Worm (Caenorhabditis elegans) whole organism, young adult: ENCODE data around the gene Y22D7AL.11.

Experiments used
- B0035.1 ChIP-seq: sonication (generic microtip); optimal IDR thresholded peaks from 2 replicates; lab custom pipeline; 2016; ENCODE audit warnings: missing genetic modification characterization, mild to moderate bottlenecking, missing compliant biosample characterization, missing genotype, missing genetic modification reagents
- B0261.1 ChIP-seq: sonication (generic microtip); optimal IDR thresholded peaks from 2 replicates; lab custom pipeline; 2016; ENCODE audit warnings: mild to moderate bottlenecking, missing genetic modification characterization, moderate library complexity, missing compliant biosample characterization
- B0336.3 ChIP-seq: fragments of 200-800 bp; sonication (Bioruptor generic); IDR thresholded peaks from 2 replicates; pipeline ENCODE4 v1.3.6; 2022; ENCODE audit warnings: missing genetic modification characterization, missing compliant biosample characterization
- C06A6.2 ChIP-seq: fragments of 200-800 bp; sonication (Bioruptor generic); conservative IDR thresholded peaks from 2 replicates; pipeline ENCODE4 v1.3.6; 2022; ENCODE audit warnings: missing genetic modification characterization, missing compliant biosample characterization
- D2030.7 ChIP-seq: fragments of 200-800 bp; sonication (Bioruptor generic); IDR thresholded peaks from 2 replicates; pipeline ENCODE4 v1.3.6; 2022; ENCODE audit warnings: missing genetic modification reagents, missing genetic modification characterization, missing compliant biosample characterization
- F22D6.2 ChIP-seq: sonication (generic microtip); optimal IDR thresholded peaks from 2 replicates; lab custom pipeline; 2016; ENCODE audit warnings: mild to moderate bottlenecking, missing genetic modification characterization, missing compliant biosample characterization
- F57A8.1 ChIP-seq: fragments of 200-800 bp; sonication (Bioruptor generic); optimal IDR thresholded peaks from 2 replicates; lab custom pipeline; 2018; ENCODE audit warnings: mild to moderate bottlenecking, missing genetic modification characterization, moderate library complexity, missing compliant biosample characterization
- F57C9.4 ChIP-seq: sonication (generic microtip); optimal IDR thresholded peaks from 2 replicates; lab custom pipeline; 2017; ENCODE audit warnings: mild to moderate bottlenecking, missing genetic modification characterization, missing compliant biosample characterization
- K12H6.12 ChIP-seq: fragments of 200-800 bp; sonication (Bioruptor generic); optimal IDR thresholded peaks from 2 replicates; lab custom pipeline; 2018; ENCODE audit warnings: mild to moderate bottlenecking, missing genetic modification characterization, missing compliant biosample characterization
- T07F8.4 ChIP-seq: sonication (generic microtip); optimal IDR thresholded peaks from 2 replicates; lab custom pipeline; 2016; ENCODE audit warnings: mild to moderate bottlenecking, missing genetic modification characterization, moderate library complexity, missing compliant biosample characterization
- T26A5.8 ChIP-seq: sonication (generic microtip); optimal IDR thresholded peaks from 2 replicates; lab custom pipeline; 2016; ENCODE audit warnings: missing genetic modification characterization, missing compliant biosample characterization
- Y53G8AR.9 ChIP-seq: fragments of 200-800 bp; sonication (Bioruptor generic); conservative IDR thresholded peaks from 2 replicates; pipeline ENCODE4 v1.3.6; 2022; ENCODE audit warnings: missing genetic modification reagents, missing genetic modification characterization, missing compliant biosample characterization
- akir-1 ChIP-seq: fragments of 200-800 bp; sonication (Bioruptor generic); optimal IDR thresholded peaks from 2 replicates; lab custom pipeline; 2018; ENCODE audit warnings: mild to moderate bottlenecking, missing genetic modification characterization, moderate library complexity, missing compliant biosample characterization
- aptf-2 ChIP-seq: fragments of 200-800 bp; sonication (Bioruptor generic); conservative IDR thresholded peaks from 2 replicates; pipeline ENCODE4 v1.3.6; 2022; ENCODE audit warnings: missing genetic modification reagents, missing genetic modification characterization, missing compliant biosample characterization
- atf-7 ChIP-seq: sonication (generic microtip); optimal IDR thresholded peaks from 2 replicates; lab custom pipeline; 2017; ENCODE audit warnings: mild to moderate bottlenecking, missing genetic modification characterization, missing compliant biosample characterization
- athp-1 ChIP-seq: sonication (generic microtip); optimal IDR thresholded peaks from 2 replicates; lab custom pipeline; 2017; ENCODE audit warnings: mild to moderate bottlenecking, missing genetic modification characterization, missing compliant biosample characterization
- bed-2 ChIP-seq: fragments of 200-800 bp; sonication (Bioruptor generic); IDR thresholded peaks from 2 replicates; pipeline ENCODE4 v1.3.6; 2022; ENCODE audit warnings: missing genetic modification reagents, missing genetic modification characterization, missing compliant biosample characterization
- cebp-1 ChIP-seq, 2 experiments: fragments of 200-800 bp in 1 of 2; sonication (Bioruptor generic) in 1 of 2; sonication (generic microtip) in 1 of 2; IDR thresholded peaks in 1 of 2; optimal IDR thresholded peaks in 1 of 2; 2 replicates each; pipeline versions ENCODE4 v1.3.6 to Lab custom; 2017 to 2022; ENCODE audit warnings: missing compliant biosample characterization in 2 of 2, missing genetic modification characterization in 2 of 2, mild to moderate bottlenecking in 1 of 2, missing genetic modification reagents in 1 of 2, moderate library complexity in 1 of 2
- ceh-40 ChIP-seq: fragments of 200-800 bp; sonication (Bioruptor generic); IDR thresholded peaks from 2 replicates; pipeline ENCODE4 v1.3.6; 2022; ENCODE audit warnings: missing genetic modification characterization, missing compliant biosample characterization
- ceh-58 ChIP-seq: fragments of 200-800 bp; sonication (Bioruptor generic); IDR thresholded peaks from 2 replicates; pipeline ENCODE4 v1.3.6; 2022; ENCODE audit warnings: missing genetic modification characterization, missing compliant biosample characterization
- ceh-91 ChIP-seq: fragments of 200-800 bp; sonication (Bioruptor generic); IDR thresholded peaks from 2 replicates; pipeline ENCODE4 v1.3.6; 2022; ENCODE audit warnings: missing genetic modification reagents, missing genetic modification characterization, missing compliant biosample characterization
- die-1 ChIP-seq: sonication (generic microtip); optimal IDR thresholded peaks from 2 replicates; lab custom pipeline; 2016; ENCODE audit warnings: missing genotype, mild to moderate bottlenecking, missing genetic modification characterization, missing compliant biosample characterization
- dox-1 ChIP-seq: fragments of 200-800 bp; sonication (Bioruptor generic); IDR thresholded peaks from 2 replicates; pipeline ENCODE4 v1.3.6; 2022; ENCODE audit warnings: missing genetic modification reagents, missing genetic modification characterization, missing compliant biosample characterization
- dpl-1 ChIP-seq: fragments of 150-350 bp; optimal IDR thresholded peaks from 2 replicates; lab custom pipeline; 2014; ENCODE audit warnings: missing biosample characterization, missing genetic modification reagents, missing genetic modification characterization
- egl-18 ChIP-seq: fragments of 200-800 bp; sonication (Bioruptor generic); IDR thresholded peaks from 2 replicates; pipeline ENCODE4 v1.3.6; 2022; ENCODE audit warnings: missing genetic modification reagents, missing genetic modification characterization, missing compliant biosample characterization
- hmg-1.2 ChIP-seq: fragments of 200-800 bp; sonication (Bioruptor generic); IDR thresholded peaks from 2 replicates; pipeline ENCODE4 v1.3.6; 2022; ENCODE audit warnings: missing genetic modification reagents, missing genetic modification characterization, missing compliant biosample characterization
- hmg-20 ChIP-seq: fragments of 200-800 bp; sonication (Bioruptor generic); IDR thresholded peaks from 2 replicates; pipeline ENCODE4 v1.3.6; 2022; ENCODE audit warnings: missing genetic modification reagents, missing genetic modification characterization, missing compliant biosample characterization
- hsf-1 ChIP-seq: fragments of 200-800 bp; sonication (Bioruptor generic); IDR thresholded peaks from 2 replicates; pipeline ENCODE4 v1.3.6; 2022; ENCODE audit warnings: missing genetic modification reagents, missing genetic modification characterization, missing compliant biosample characterization
- lag-1 ChIP-seq: fragments of 200-800 bp; sonication (Bioruptor generic); IDR thresholded peaks from 2 replicates; pipeline ENCODE4 v1.3.6; 2022; ENCODE audit warnings: missing genetic modification reagents, missing genetic modification characterization, missing compliant biosample characterization
- let-526 ChIP-seq: fragments of 200-800 bp; sonication (Bioruptor generic); IDR thresholded peaks from 2 replicates; pipeline ENCODE4 v1.3.6; 2022; ENCODE audit warnings: missing genetic modification reagents, missing genetic modification characterization, missing compliant biosample characterization
- let-607 ChIP-seq, 2 experiments: fragments of 200-800 bp in 1 of 2; sonication (Bioruptor generic) in 1 of 2; sonication (generic microtip) in 1 of 2; optimal IDR thresholded peaks; 2 replicates each; lab custom pipeline; 2016 to 2018; ENCODE audit warnings: mild to moderate bottlenecking in 2 of 2, missing compliant biosample characterization in 2 of 2, missing genetic modification characterization in 2 of 2, moderate library complexity in 2 of 2, missing genotype in 1 of 2
- lin-35 ChIP-seq, 3 experiments: fragments of 150-350 bp in 2 of 3; sonication (generic microtip) in 1 of 3; optimal IDR thresholded peaks; 2 replicates each; lab custom pipeline; 2014 to 2018; ENCODE audit warnings: missing biosample characterization in 3 of 3, missing genetic modification characterization in 3 of 3, missing genetic modification reagents in 3 of 3
- lin-40 ChIP-seq: sonication (generic microtip); optimal IDR thresholded peaks from 2 replicates; lab custom pipeline; 2016; ENCODE audit warnings: missing genetic modification characterization, mild to moderate bottlenecking, missing compliant biosample characterization, missing genotype, missing genetic modification reagents
- lsl-1 ChIP-seq: fragments of 200-800 bp; sonication (Bioruptor generic); optimal IDR thresholded peaks from 2 replicates; lab custom pipeline; 2018; ENCODE audit warnings: mild to moderate bottlenecking, missing genetic modification characterization, moderate library complexity, missing compliant biosample characterization
- madf-8 ChIP-seq: fragments of 200-800 bp; sonication (Bioruptor generic); conservative IDR thresholded peaks from 2 replicates; pipeline ENCODE4 v1.3.6; 2022; ENCODE audit warnings: missing genetic modification reagents, missing genetic modification characterization, missing compliant biosample characterization
- mcd-1 ChIP-seq: fragments of 200-800 bp; sonication (Bioruptor generic); IDR thresholded peaks from 2 replicates; pipeline ENCODE4 v1.3.6; 2022; ENCODE audit warnings: missing genetic modification reagents, missing genetic modification characterization, missing compliant biosample characterization
- mel-28 ChIP-seq: sonication (generic microtip); optimal IDR thresholded peaks from 2 replicates; lab custom pipeline; 2016; ENCODE audit warnings: borderline replicate concordance, mild to moderate bottlenecking, missing genetic modification characterization, missing compliant biosample characterization
- nfya-1 ChIP-seq: sonication (generic microtip); optimal IDR thresholded peaks from 2 replicates; lab custom pipeline; 2017; ENCODE audit warnings: antibody characterized with exemption, missing compliant biosample characterization, missing genetic modification characterization, borderline replicate concordance; ENCODE audit not compliant: insufficient read depth
- nfyb-1 ChIP-seq: fragments of 200-800 bp; sonication (Bioruptor generic); IDR thresholded peaks from 2 replicates; pipeline ENCODE4 v1.3.6; 2022; ENCODE audit warnings: missing genetic modification reagents, missing genetic modification characterization, missing compliant biosample characterization
- nhr-120 ChIP-seq: fragments of 200-800 bp; sonication (Bioruptor generic); IDR thresholded peaks from 2 replicates; pipeline ENCODE4 v1.3.6; 2022; ENCODE audit warnings: missing genetic modification characterization, missing compliant biosample characterization
- pbrm-1 ChIP-seq: fragments of 200-800 bp; sonication (Bioruptor generic); IDR thresholded peaks from 2 replicates; pipeline ENCODE4 v1.3.6; 2022; ENCODE audit warnings: missing genetic modification reagents, missing genetic modification characterization, missing compliant biosample characterization
- rcor-1 ChIP-seq: fragments of 200-800 bp; sonication (Bioruptor generic); IDR thresholded peaks from 2 replicates; pipeline ENCODE4 v1.3.6; 2022; ENCODE audit warnings: missing genetic modification reagents, missing genetic modification characterization, missing compliant biosample characterization
- rec-8 ChIP-seq, 2 experiments: sonication (generic microtip); optimal IDR thresholded peaks; 2 replicates each; lab custom pipeline; 2016; ENCODE audit warnings: mild to moderate bottlenecking in 2 of 2, missing genetic modification characterization in 2 of 2, missing genetic modification reagents in 2 of 2, missing genotype in 2 of 2, missing biosample characterization in 1 of 2, missing compliant biosample characterization in 1 of 2, moderate library complexity in 1 of 2
- snpc-1.3 ChIP-seq: sonication (generic microtip); optimal IDR thresholded peaks from 2 replicates; lab custom pipeline; 2017; ENCODE audit warnings: missing genetic modification characterization, mild to moderate bottlenecking, missing compliant biosample characterization, antibody characterized with exemption, moderate library complexity, missing genotype, missing genetic modification reagents; ENCODE audit not compliant: insufficient read depth
- tlf-1 ChIP-seq: fragments of 200-800 bp; sonication (Bioruptor generic); optimal IDR thresholded peaks from 2 replicates; lab custom pipeline; 2018; ENCODE audit warnings: mild to moderate bottlenecking, missing genetic modification characterization, missing compliant biosample characterization
- ztf-3 ChIP-seq: fragments of 200-800 bp; sonication (Bioruptor generic); optimal IDR thresholded peaks from 2 replicates; lab custom pipeline; 2018; ENCODE audit warnings: mild to moderate bottlenecking, missing genetic modification characterization, missing compliant biosample characterization
- ztf-6 ChIP-seq: fragments of 200-800 bp; sonication (Bioruptor generic); IDR thresholded peaks from 2 replicates; pipeline ENCODE4 v1.3.6; 2022; ENCODE audit warnings: missing genetic modification reagents, missing genetic modification characterization, missing compliant biosample characterization

Gene Y22D7AL.11

ce11 chrIII:1618915-1619314 is 15.3 kb downstream of the Y22D7AL.11 start, which contains the start of gene Y22D7AL.10:
Gene Y22D7AL.10, minus strand, starts transcription at chrIII:1618929.
- TF ChIP-seq snpc-1.3 (peak; percentile 90), let-607 (tag; optimal IDR thresholded peaks at IDR 0.05; lab: Kevin White, UChicago) (peak; percentile 83 to 92), F57A8.1 (GFP tag; lab: Kevin White, UChicago) (peak; percentile 81), nhr-120 (GFP tag; lab: Robert Waterston, UW) (0 out of 2 replicates have a peak, but pooled peaks have one; percentile 70), madf-8 (GFP tag; lab: Robert Waterston, UW) (peak; percentile 92), lin-35 (GFP tag; optimal IDR thresholded peaks at IDR 0.05; lab: Kevin White, UChicago) (peak; percentile 72 to 95 (median 94)), dpl-1 (GFP tag; lab: Kevin White, UChicago) (peak; percentile 92), egl-18 (GFP tag; lab: Robert Waterston, UW) (peak; percentile 90), pbrm-1 (peak; percentile 99), C06A6.2 (GFP tag; lab: Robert Waterston, UW) (peak; percentile 100), hmg-20 (peak; percentile 91), ceh-58 (GFP tag; lab: Robert Waterston, UW) (no peak; the same call in 1 of the 2 replicates), rcor-1 (GFP tag; lab: Robert Waterston, UW) (peak; percentile 97), nfyb-1 (GFP tag; lab: Robert Waterston, UW) (peak; percentile 100), B0336.3 (peak; percentile 100), K12H6.12 (tag; lab: Kevin White, UChicago) (peak; percentile 97), lag-1 (GFP tag; lab: Robert Waterston, UW) (0 out of 2 replicates have a peak, but pooled peaks have one; percentile 56), lsl-1 (peak; percentile 92), atf-7 (peak; percentile 97), bed-2 (GFP tag; lab: Robert Waterston, UW) (peak; percentile 95), B0261.1 (peak; percentile 51), athp-1 (tag; lab: Kevin White, UChicago) (peak; percentile 99), nfya-1 (tag; lab: Kevin White, UChicago) (no peak), mcd-1 (GFP tag; lab: Robert Waterston, UW) (peak; percentile 98), aptf-2 (GFP tag; lab: Robert Waterston, UW) (peak; percentile 68), mel-28 (tag; lab: Kevin White, UChicago) (peak; percentile 87), hmg-1.2 (GFP tag; lab: Robert Waterston, UW) (peak; percentile 88), ztf-6 (0 out of 2 replicates have a peak, but pooled peaks have one; percentile 46), ceh-91 (peak; percentile 96), F22D6.2 (tag; lab: Kevin White, UChicago) (peak; percentile 87), F57C9.4 (tag; lab: Kevin White, UChicago) (peak; percentile 93), hsf-1 (peak; percentile 99), akir-1 (GFP tag; lab: Kevin White, UChicago) (no peak), dox-1 (GFP tag; lab: Robert Waterston, UW) (peak; percentile 99), B0035.1 (tag; lab: Kevin White, UChicago) (peak; percentile 94), let-526 (GFP tag; lab: Robert Waterston, UW) (peak; percentile 92), D2030.7 (peak; percentile 99), cebp-1 (GFP tag; IDR thresholded peaks at IDR 0.05; lab: Robert Waterston, UW) (peak; percentile 77), cebp-1 (tag; optimal IDR thresholded peaks at IDR 0.05; lab: Kevin White, UChicago) (peak; percentile 96), die-1 (peak; percentile 77), T26A5.8 (peak; percentile 73), ceh-40 (0 out of 2 replicates have a peak, but pooled peaks have one; percentile 44), T07F8.4 (tag; lab: Kevin White, UChicago) (peak; percentile 72), rec-8 (tag; optimal IDR thresholded peaks at IDR 0.05; lab: Kevin White, UChicago) (peak; percentile 74 to 85), Y53G8AR.9 (peak; percentile 98), lin-40 (tag; lab: Kevin White, UChicago) (peak; percentile 99), ztf-3 (GFP tag; lab: Kevin White, UChicago) (peak; percentile 83), tlf-1 (peak; percentile 100)
